Fruit fly (Drosophila melanogaster): ENCODE data around the gene Pih1D1.

- TF ChIP-seq Hr38 (GFP tag; optimal IDR thresholded peaks at IDR 0.05) = no peak
- no peak for TF ChIP-seq Gug (GFP tag; IDR thresholded peaks at IDR 0.05)
- no peak for TF ChIP-seq Eip78C (GFP tag)
- TF ChIP-seq OdsH (GFP tag; optimal IDR thresholded peaks at IDR 0.05) = no peak
- no peak for TF ChIP-seq CG1621 (tag; optimal IDR thresholded peaks at IDR 0.05)
- no peak for TF ChIP-seq lz (GFP tag; optimal IDR thresholded peaks at IDR 0.05)
- no peak for TF ChIP-seq CG6854 (GFP tag; optimal IDR thresholded peaks at IDR 0.05)
- TF ChIP-seq Lpt (GFP tag; optimal IDR thresholded peaks at IDR 0.05) = no peak
- no peak for TF ChIP-seq CG10631 (GFP tag; optimal IDR thresholded peaks at IDR 0.05)
- TF ChIP-seq Blimp-1 (GFP tag; optimal IDR thresholded peaks at IDR 0.05) = no peak
- no peak for TF ChIP-seq Ets96B (tag; optimal IDR thresholded peaks at IDR 0.05)
- no peak for TF ChIP-seq Sox14 (GFP tag; optimal IDR thresholded peaks at IDR 0.05)
These were observed 55.6 kb downstream of the Pih1D1 start for dm6 chr2L:12666002-12666576.

All from whole organism, prepupa.